Worm (Caenorhabditis elegans) whole organism, L2 larva: ENCODE data around the gene Y22D7AL.9.

Experiments
- alr-1 ChIP-seq: fragments of 150-350 bp; optimal IDR thresholded peaks from 2 replicates; lab custom pipeline; 2014; ENCODE audit warnings: missing biosample characterization, missing genetic modification characterization
- aly-2 ChIP-seq: fragments of 150-350 bp; optimal IDR thresholded peaks from 2 replicates; lab custom pipeline; 2014; ENCODE audit warnings: missing biosample characterization, missing genetic modification characterization
- elt-1 ChIP-seq: fragments of 150-350 bp; optimal IDR thresholded peaks from 2 replicates; lab custom pipeline; 2014; ENCODE audit warnings: missing biosample characterization, missing genetic modification characterization
- mdl-1 ChIP-seq, 2 experiments: fragments of 150-350 bp in 1 of 2; sonication (generic microtip) in 1 of 2; optimal IDR thresholded peaks; 2 replicates each; lab custom pipeline; 2017; ENCODE audit warnings: missing biosample characterization in 2 of 2, missing genetic modification characterization in 2 of 2
- nhr-21 ChIP-seq: fragments of 150-350 bp; optimal IDR thresholded peaks from 2 replicates; lab custom pipeline; 2014; ENCODE audit warnings: missing biosample characterization, missing genetic modification characterization
- snpc-4 ChIP-seq: fragments of 150-350 bp; optimal IDR thresholded peaks from 2 replicates; lab custom pipeline; 2014; ENCODE audit warnings: missing biosample characterization, missing genetic modification characterization
- unc-55 ChIP-seq: fragments of 150-350 bp; sonication (generic microtip); optimal IDR thresholded peaks from 3 replicates; lab custom pipeline; 2014; ENCODE audit warnings: missing biosample characterization, missing genetic modification reagents, missing genetic modification characterization
- unc-62 ChIP-seq: fragments of 150-350 bp; optimal IDR thresholded peaks from 2 replicates; lab custom pipeline; 2014; ENCODE audit warnings: missing biosample characterization, missing genetic modification reagents, missing genetic modification characterization
- zag-1 ChIP-seq: fragments of 150-350 bp; optimal IDR thresholded peaks from 2 replicates; lab custom pipeline; 2014; ENCODE audit warnings: missing biosample characterization, missing genetic modification characterization

ce11 chrIII:1583529-1583928 is 30.3 kb downstream of the Y22D7AL.9 start:
- TF ChIP-seq mdl-1 (tag; optimal IDR thresholded peaks at IDR 0.05; lab: Kevin White, UChicago) (no peak), snpc-4 (tag; lab: Kevin White, UChicago) (no peak), zag-1 (tag; lab: Kevin White, UChicago) (no peak), aly-2 (no peak), nhr-21 (no peak), alr-1 (tag; lab: Kevin White, UChicago) (no peak), unc-55 (GFP tag; lab: Kevin White, UChicago) (no peak), elt-1 (tag; lab: Kevin White, UChicago) (no peak), unc-62 (GFP tag; lab: Kevin White, UChicago) (no peak)
